Fruit fly (Drosophila melanogaster): Measurements from ENCODE around the gene CG42505.

The CG42505 gene

dm6 chr3R:12016828-12017280 is 14.7 kb downstream of the CG42505 start, which contains the start of the genes DCAF12 and Spt3 (continued):
- TF ChIP-seq CG6175 (GFP tag; IDR thresholded peaks at IDR 0.05): no peak
- peak; percentile 14 for TF ChIP-seq CG1602 (GFP tag; optimal IDR thresholded peaks at IDR 0.05)
- TF ChIP-seq Chrac-16 (GFP tag; optimal IDR thresholded peaks at IDR 0.05): peak; percentile 35
- TF ChIP-seq ewg (GFP tag; optimal IDR thresholded peaks at IDR 0.05): peak; percentile 35
- no peak for TF ChIP-seq CG14050 (GFP tag; IDR thresholded peaks at IDR 0.05)
- peak; percentile 40 for TF ChIP-seq CG8359 (GFP tag; optimal IDR thresholded peaks at IDR 0.05; ENCODE audit: borderline replicate concordance)
- TF ChIP-seq Lhr (GFP tag; optimal IDR thresholded peaks at IDR 0.05): peak; percentile 3
- TF ChIP-seq CG15479 (GFP tag; optimal IDR thresholded peaks at IDR 0.05): no peak
- TF ChIP-seq CG14965 (GFP tag; optimal IDR thresholded peaks at IDR 0.05; ENCODE audit: borderline replicate concordance): no peak
- no peak for TF ChIP-seq cad (GFP tag; optimal IDR thresholded peaks at IDR 0.05)
- peak; percentile 85 for TF ChIP-seq trem (tag; optimal IDR thresholded peaks at IDR 0.05)
- no peak for TF ChIP-seq Poxn (GFP tag; IDR thresholded peaks at IDR 0.05)
- TF ChIP-seq CG2116 (GFP tag; optimal IDR thresholded peaks at IDR 0.05): peak; percentile 35
- TF ChIP-seq prd (optimal IDR thresholded peaks at IDR 0.05): no peak
- TF ChIP-seq prd (GFP tag; IDR thresholded peaks at IDR 0.05): peak; percentile 69; the same call in 2 of the 3 replicates
- no peak for TF ChIP-seq Dfd (GFP tag; optimal IDR thresholded peaks at IDR 0.05)
- peak; percentile 48 for TF ChIP-seq Blimp-1 (GFP tag; optimal IDR thresholded peaks at IDR 0.05)
- peak; percentile 12 for TF ChIP-seq lilli (GFP tag; optimal IDR thresholded peaks at IDR 0.05)
- peak; percentile 36 for TF ChIP-seq Deaf1 (tag; optimal IDR thresholded peaks at IDR 0.05)
- TF ChIP-seq Oli (tag; optimal IDR thresholded peaks at IDR 0.05): peak; percentile 36
- TF ChIP-seq bcd (GFP tag; optimal IDR thresholded peaks at IDR 0.05): peak; percentile 57
- TF ChIP-seq CG31365 (tag; optimal IDR thresholded peaks at IDR 0.05): no peak
- peak; percentile 20 for TF ChIP-seq CG6854 (GFP tag; optimal IDR thresholded peaks at IDR 0.05)
- peak; percentile 64 for TF ChIP-seq CG15601 (tag; optimal IDR thresholded peaks at IDR 0.05)
- peak; percentile 63 for TF ChIP-seq zen (tag; optimal IDR thresholded peaks at IDR 0.05)
- no peak for TF ChIP-seq cg (GFP tag; optimal IDR thresholded peaks at IDR 0.05)
- TF ChIP-seq slbo (GFP tag; IDR thresholded peaks at IDR 0.05): peak; percentile 77
- peak; percentile 98 for TF ChIP-seq Dll (GFP tag; IDR thresholded peaks at IDR 0.05; ENCODE audit: partially characterized antibody)
- TF ChIP-seq Rx (GFP tag; IDR thresholded peaks at IDR 0.05): peak; percentile 10; the same call in 1 of the 2 replicates
- TF ChIP-seq z (GFP tag; IDR thresholded peaks at IDR 0.05): no peak
- no peak for TF ChIP-seq CG11723 (GFP tag; optimal IDR thresholded peaks at IDR 0.05)
- TF ChIP-seq CG9797 (GFP tag; optimal IDR thresholded peaks at IDR 0.05): peak; percentile 12
- no peak for TF ChIP-seq Antp (GFP tag; optimal IDR thresholded peaks at IDR 0.05)
- TF ChIP-seq Fer2 (tag; optimal IDR thresholded peaks at IDR 0.05): peak; percentile 27
- no peak for TF ChIP-seq CG17802 (tag; optimal IDR thresholded peaks at IDR 0.05)
- peak; percentile 74 for TF ChIP-seq CG17829 (tag; optimal IDR thresholded peaks at IDR 0.05)
- TF ChIP-seq CG10654 (GFP tag; optimal IDR thresholded peaks at IDR 0.05): peak; percentile 40
- TF ChIP-seq HLHmδ (GFP tag; optimal IDR thresholded peaks at IDR 0.05): no peak
- peak; percentile 67 for TF ChIP-seq CG10543 (GFP tag; optimal IDR thresholded peaks at IDR 0.05)
- no peak for TF ChIP-seq otp (GFP tag; IDR thresholded peaks at IDR 0.05)
- TF ChIP-seq Opbp (GFP tag; IDR thresholded peaks at IDR 0.05; ENCODE audit: partially characterized antibody): peak; percentile 90
- TF ChIP-seq CG30431 (GFP tag; optimal IDR thresholded peaks at IDR 0.05): peak; percentile 40
- TF ChIP-seq aop (GFP tag; IDR thresholded peaks at IDR 0.05): no peak
- peak; percentile 74; the same call in 1 of the 2 replicates for TF ChIP-seq CG31441 (GFP tag; IDR thresholded peaks at IDR 0.05)
- no peak for TF ChIP-seq sd (tag; optimal IDR thresholded peaks at IDR 0.05)
- TF ChIP-seq D19A (tag; optimal IDR thresholded peaks at IDR 0.05): peak; percentile 55
- TF ChIP-seq CG10274 (GFP tag; optimal IDR thresholded peaks at IDR 0.05): no peak
- no peak for TF ChIP-seq Hr39 (optimal IDR thresholded peaks at IDR 0.05)
- TF ChIP-seq CG9727 (GFP tag; optimal IDR thresholded peaks at IDR 0.05): peak; percentile 43
- TF ChIP-seq CG3281 (GFP tag; optimal IDR thresholded peaks at IDR 0.05): peak; percentile 63
- peak; percentile 62 for TF ChIP-seq CG18599 (GFP tag; optimal IDR thresholded peaks at IDR 0.05)

Data from whole organism, embryonic.